Fruit fly (Drosophila melanogaster) Kc167 (cell line): ENCODE data around the gene RpS12.

Source experiments
- Myc ChIP-seq: fragments of >200 bp; optimal IDR thresholded peaks from 2 replicates; lab custom pipeline; 2017; ENCODE audit warnings: missing external identifiers
- Sin3A ChIP-seq: fragments of >200 bp; optimal IDR thresholded peaks from 2 replicates; lab custom pipeline; 2018; ENCODE audit warnings: missing external identifiers
- h ChIP-seq: fragments of >200 bp; optimal IDR thresholded peaks from 3 replicates; lab custom pipeline; 2018; ENCODE audit warnings: missing external identifiers
- insv ChIP-seq: fragments of >200 bp; optimal IDR thresholded peaks from 3 replicates; lab custom pipeline; 2018; ENCODE audit warnings: missing external identifiers
- psq ChIP-seq: fragments of >200 bp; optimal IDR thresholded peaks from 2 replicates; lab custom pipeline; 2017; ENCODE audit warnings: missing external identifiers
- ttk ChIP-seq: sonication (Bioruptor generic); optimal IDR thresholded peaks from 2 replicates; lab custom pipeline; 2017; ENCODE audit warnings: missing external identifiers

RpS12 gene

DNA sequence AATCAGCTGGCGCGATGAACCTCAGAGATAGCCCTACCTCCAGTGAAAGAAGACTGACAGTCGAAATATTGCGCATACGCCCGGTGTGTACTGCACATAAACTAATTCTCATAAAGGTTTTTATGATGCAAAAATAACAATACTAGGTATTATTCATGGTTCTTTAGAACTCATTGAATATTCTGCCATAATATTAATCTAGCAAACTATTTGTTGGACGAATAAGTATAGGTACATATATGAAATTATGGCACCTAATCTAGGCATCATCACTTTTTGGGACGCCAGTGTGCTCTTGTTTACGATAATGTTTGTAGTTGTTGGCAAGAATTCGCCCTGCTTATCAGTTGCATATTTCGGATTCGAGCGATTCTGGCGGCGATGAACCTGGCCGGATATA, 1.4 kb upstream of the RpS12 start:
- no peak for TF ChIP-seq psq (lab: Kevin White, UChicago)

DNA sequence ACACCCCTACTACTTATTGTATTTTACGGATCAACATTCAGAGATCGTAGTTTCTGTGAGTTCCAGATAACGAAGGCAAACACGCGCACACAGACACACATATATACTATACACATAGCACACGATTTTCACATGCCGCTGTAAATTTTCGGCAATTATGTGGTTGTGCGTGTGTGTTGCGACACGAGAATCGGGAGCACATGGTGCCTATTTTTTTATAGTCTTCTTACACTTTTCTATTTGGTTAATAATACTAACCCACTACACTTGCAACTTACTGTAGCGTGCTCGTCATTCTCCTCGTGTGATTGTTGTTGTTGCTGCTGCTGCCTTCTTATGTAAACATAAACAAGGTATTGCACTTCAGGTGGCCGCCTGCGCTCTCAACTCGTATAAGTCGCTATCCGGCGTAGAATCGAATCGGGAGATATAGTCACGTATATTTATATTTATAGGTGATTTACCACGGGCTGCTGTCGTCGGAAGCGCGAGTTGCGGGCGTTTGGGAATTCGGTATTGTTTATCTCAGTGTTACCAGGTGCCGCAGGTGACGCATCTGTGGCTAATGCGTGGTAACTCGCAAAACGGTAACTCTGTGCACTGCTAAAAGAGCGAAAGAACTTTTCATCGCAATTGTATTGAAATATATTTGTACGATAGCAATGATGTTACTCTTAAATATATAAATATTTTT, 845 bp upstream of the RpS12 start, which contains the start of gene Adk2:
TSS of gene Adk2 (minus strand) at position 529 of the 694 bp plus-strand sequence.
- TF ChIP-seq Sin3A (no peak), psq (lab: Kevin White, UChicago) (no peak), ttk (lab: Kevin White, UChicago) (no peak), h (lab: Kevin White, UChicago) (no peak), Myc (no peak)

DNA sequence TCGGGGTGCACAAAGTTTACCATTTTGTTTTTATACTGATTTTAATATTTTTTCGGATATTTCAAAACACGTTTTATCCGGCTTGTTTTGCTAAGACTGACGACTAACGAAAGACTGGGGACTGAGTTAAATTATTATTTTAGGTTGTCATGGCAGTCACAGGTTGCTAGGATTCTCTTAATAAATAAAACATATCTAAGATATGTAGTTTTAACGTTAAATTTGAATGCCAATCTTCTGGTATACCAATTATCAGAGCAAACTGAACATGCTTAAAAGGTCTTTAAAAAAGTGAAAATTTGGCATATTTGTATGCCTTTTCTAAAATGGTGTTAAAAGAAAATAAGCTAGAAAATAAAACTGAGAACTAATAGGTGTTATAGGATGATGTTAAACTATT, 3.2 kb downstream of the RpS12 start, which contains the start of gene Zmynd10:
TSS of gene Zmynd10 (minus strand) at position 101 of the 400 bp plus-strand sequence.
- no peak for TF ChIP-seq psq (lab: Kevin White, UChicago)
- TF ChIP-seq h (lab: Kevin White, UChicago): no peak
- TF ChIP-seq insv (lab: Kevin White, UChicago): no peak
- TF ChIP-seq Myc: no peak
- no peak for TF ChIP-seq Sin3A
- no peak for TF ChIP-seq ttk (lab: Kevin White, UChicago)

DNA sequence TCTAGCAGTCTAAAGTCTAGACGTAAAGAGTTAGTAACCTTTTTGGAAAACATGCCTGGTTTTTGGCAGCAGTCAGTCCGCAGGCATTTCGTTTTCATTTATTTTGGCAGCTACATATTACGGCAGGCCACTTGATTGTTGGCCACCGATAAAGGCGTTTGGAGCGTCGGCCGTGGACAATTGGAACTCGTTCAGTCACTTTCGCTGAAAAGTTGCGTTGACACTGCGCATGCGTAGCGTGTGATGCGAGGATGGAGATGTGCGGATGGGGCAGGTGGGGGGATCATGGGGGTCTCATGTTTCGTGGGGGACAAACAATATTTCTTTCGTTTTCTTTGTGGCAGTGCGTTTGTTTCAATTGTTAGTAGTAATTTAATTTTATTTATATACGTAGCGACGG, 3.7 kb downstream of the RpS12 start:
- TF ChIP-seq h (lab: Kevin White, UChicago) (no peak), psq (lab: Kevin White, UChicago) (no peak), Myc (no peak), insv (lab: Kevin White, UChicago) (no peak), ttk (lab: Kevin White, UChicago) (no peak), Sin3A (no peak)

DNA sequence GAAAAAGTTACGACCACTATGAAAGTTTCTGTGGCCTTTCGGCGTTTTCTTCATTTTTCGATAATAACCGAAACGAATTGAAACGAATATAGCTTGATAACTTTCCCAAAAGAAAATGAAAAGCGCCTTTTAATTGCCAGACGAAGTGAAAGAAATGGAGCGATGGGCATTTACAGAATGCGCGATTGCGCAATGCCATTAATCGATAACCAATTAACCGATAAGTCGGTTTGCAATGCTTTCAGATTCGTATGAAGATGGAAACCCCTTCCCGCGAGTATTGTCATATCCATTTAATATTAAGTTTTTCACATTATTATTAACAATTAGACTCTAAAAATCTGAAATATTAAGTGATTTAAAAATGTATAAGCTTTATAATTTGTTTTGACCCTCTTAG, 4.2 kb downstream of the RpS12 start:
- TF ChIP-seq ttk (lab: Kevin White, UChicago) (no peak), Myc (no peak), psq (lab: Kevin White, UChicago) (no peak), h (lab: Kevin White, UChicago) (no peak), Sin3A (no peak), insv (lab: Kevin White, UChicago) (no peak)

DNA sequence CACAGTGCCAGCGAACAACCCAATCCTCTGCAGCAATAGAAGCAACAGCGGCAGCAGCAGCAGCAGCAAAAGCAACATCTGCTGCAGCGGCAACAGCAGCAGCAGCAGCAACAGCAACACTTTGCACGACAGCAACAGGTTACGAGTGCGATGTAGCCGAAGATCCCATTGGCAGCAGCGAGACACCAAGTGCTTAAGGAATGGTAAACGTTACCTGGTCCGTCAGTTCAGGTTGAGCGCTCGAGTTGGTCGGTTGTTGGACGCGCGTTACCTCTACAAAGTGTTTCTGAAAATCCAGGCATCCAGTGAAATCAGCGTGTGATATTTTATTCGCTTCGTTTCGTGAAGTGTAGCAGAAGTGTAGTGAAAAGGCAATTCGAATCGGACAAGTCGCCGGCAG, 5.6 kb downstream of the RpS12 start, which contains the start of gene CG17672:
TSS of gene CG17672 (plus strand) at position 223 of the 400 bp plus-strand sequence.
- TF ChIP-seq Myc (no peak), Sin3A (no peak), insv (lab: Kevin White, UChicago) (no peak), h (lab: Kevin White, UChicago) (no peak), psq (lab: Kevin White, UChicago) (no peak), ttk (lab: Kevin White, UChicago) (no peak)

DNA sequence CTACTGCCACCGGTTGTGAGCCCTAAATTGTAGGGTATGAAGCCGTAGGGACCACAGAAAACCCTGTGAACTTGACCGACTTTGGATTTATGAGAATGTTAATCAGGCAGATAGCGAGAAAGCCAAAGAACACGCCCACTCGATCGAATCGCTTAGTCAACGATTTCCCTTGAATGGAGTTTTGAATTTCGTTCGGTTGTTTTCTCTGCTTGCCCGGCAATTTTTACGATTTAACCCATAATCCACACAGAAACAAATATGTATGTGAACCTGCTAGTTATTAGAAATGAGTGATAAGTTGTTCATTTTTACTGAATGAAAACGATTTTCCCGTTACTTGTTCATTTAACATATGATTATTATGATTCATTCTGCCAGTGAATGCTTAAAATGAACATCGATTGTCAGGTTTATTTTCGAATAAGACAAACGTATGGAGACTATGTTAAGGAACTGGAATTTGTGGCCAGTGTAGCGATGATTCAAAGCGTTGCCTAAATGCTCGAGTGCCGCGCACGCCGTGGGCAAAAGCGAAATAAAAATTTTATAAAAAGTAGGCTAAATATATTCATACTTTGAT, 7.0 kb downstream of the RpS12 start:
- TF ChIP-seq insv (lab: Kevin White, UChicago): no peak
- TF ChIP-seq h (lab: Kevin White, UChicago): no peak
- no peak for TF ChIP-seq Myc
- no peak for TF ChIP-seq Sin3A
- no peak for TF ChIP-seq psq (lab: Kevin White, UChicago)
- no peak for TF ChIP-seq ttk (lab: Kevin White, UChicago)

DNA sequence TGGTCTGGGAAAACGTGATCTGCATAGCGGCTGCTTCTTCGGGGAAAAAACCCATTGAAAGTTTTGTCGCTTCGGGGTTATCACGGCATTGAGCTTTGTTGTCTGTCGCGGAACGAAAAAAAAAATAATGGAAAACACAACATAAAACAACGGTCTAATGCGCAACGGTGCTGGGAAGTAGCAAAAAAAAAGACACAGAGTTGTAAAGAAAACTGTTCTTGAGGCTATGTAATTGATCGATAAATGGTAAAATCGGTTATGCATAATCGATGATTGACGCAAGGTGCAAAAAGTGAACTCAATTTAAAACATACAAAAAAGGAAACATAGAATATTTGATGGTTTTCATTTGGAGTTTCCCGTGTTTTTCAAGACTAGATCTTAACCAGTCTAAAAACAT, 8.2 kb downstream of the RpS12 start:
- TF ChIP-seq h (lab: Kevin White, UChicago) (no peak), Sin3A (no peak), ttk (lab: Kevin White, UChicago) (no peak), psq (lab: Kevin White, UChicago) (no peak), Myc (no peak), insv (lab: Kevin White, UChicago) (no peak)

DNA sequence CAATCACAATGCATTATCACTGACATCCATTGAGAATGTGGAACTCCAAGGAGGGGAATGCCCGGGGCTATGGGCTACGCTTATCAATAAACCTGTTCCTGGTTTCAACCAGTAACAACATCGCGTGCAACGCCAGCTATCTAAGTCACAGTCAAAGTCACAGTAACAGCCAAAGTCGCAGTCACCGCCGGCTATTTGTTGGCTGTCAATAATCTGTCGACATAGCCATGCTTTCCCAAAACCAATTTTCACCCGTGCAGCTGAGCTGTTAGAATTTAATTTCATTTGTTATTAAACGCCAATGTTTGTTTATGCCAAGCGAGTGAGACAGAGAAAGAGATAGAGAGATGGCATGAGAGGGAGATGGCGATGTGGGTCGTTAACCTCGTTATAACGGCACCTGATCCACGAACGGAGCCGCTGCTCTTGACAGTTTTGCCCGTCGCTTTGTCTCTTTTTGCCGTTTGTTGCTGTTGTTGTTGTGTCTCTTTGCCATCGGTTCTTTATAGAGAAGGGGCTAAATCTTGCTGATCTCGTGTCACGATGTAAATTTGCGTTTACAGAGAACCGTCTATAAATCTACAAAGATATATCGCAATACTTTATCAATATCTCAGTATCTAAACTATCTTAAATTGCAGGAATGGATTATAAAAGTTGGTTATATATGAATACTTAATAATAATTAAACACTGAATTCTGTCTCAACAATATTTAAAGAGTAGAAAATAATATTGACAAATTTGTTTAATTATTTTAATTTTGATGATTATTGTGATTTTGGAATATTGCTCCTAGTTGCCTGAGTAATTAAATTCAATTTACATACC, 9.1 kb downstream of the RpS12 start:
- TF ChIP-seq ttk (lab: Kevin White, UChicago) (no peak), h (lab: Kevin White, UChicago) (no peak), Sin3A (no peak), Myc (no peak), insv (lab: Kevin White, UChicago) (no peak), psq (lab: Kevin White, UChicago) (no peak)

DNA sequence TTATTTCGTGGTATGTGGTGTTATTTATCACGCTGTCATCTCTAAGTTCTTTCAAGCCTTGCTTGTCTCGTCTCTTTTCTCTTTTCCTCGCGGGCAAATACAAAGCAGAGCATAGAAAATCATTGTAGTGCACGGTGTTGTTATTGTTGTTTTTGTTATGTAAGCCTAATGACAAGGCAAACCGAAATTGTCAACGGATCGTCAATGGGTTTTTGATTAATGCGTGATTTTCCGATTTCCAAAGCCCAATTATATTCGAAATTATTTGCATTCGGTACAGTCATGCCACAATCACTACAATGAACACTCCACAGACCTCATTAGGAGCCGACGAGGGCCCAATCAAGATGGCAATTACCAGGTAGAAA, 9.7 kb downstream of the RpS12 start:
- TF ChIP-seq ttk (lab: Kevin White, UChicago): no peak
- no peak for TF ChIP-seq Myc
- no peak for TF ChIP-seq Sin3A
- TF ChIP-seq h (lab: Kevin White, UChicago): no peak
- no peak for TF ChIP-seq psq (lab: Kevin White, UChicago)
- no peak for TF ChIP-seq insv (lab: Kevin White, UChicago)

DNA sequence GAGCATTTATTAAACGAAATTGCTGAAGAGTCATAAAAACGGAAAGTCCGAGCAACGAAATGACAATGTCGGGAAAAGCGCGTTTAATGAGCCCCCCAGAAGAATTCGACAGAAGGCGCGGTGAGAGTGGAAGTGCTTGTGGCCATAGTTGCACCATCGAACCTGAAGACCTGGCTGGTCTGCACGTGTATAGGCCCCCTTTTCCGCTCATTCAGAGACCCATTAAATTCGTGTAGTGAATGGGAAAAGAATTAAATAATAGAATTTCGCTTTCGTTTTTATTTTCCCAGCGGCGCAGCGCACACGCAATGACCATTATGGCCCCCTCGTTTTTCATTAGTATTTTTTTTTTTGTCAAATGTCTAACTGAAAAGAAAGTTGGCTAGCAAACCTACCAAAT, 10.2 kb downstream of the RpS12 start:
- TF ChIP-seq psq (lab: Kevin White, UChicago) (no peak), Myc (no peak), Sin3A (no peak), ttk (lab: Kevin White, UChicago) (no peak), h (lab: Kevin White, UChicago) (no peak), insv (lab: Kevin White, UChicago) (no peak)
